Worm (Caenorhabditis elegans) whole organism, L1 larva: ENCODE measurements around the gene col-87.

ENCODE experiments used
- lin-15B ChIP-seq: fragments of 150-350 bp; sonication (generic microtip); optimal IDR thresholded peaks from 3 replicates; lab custom pipeline; 2014; ENCODE audit warnings: missing biosample characterization, missing genetic modification characterization
- lir-3 ChIP-seq: sonication (generic microtip); optimal IDR thresholded peaks from 2 replicates; lab custom pipeline; 2016; ENCODE audit warnings: mild to moderate bottlenecking, missing genetic modification characterization, moderate library complexity, missing compliant biosample characterization; ENCODE audit not compliant: poor library complexity
- mep-1 ChIP-seq: fragments of 150-350 bp; optimal IDR thresholded peaks from 2 replicates; lab custom pipeline; 2014; ENCODE audit warnings: missing biosample characterization, missing genetic modification characterization
- snpc-4 ChIP-seq: fragments of 150-350 bp; optimal IDR thresholded peaks from 2 replicates; lab custom pipeline; 2014; ENCODE audit warnings: missing biosample characterization, missing genetic modification characterization

- no peak for TF ChIP-seq mep-1
- no peak for TF ChIP-seq lir-3 (tag; lab: Kevin White, UChicago)
- TF ChIP-seq lin-15B (tag; lab: Kevin White, UChicago) = no peak
- no peak for TF ChIP-seq snpc-4 (tag; lab: Kevin White, UChicago)
These were observed 4.6 kb downstream of the col-87 start for ce11 chrII:14089796-14090372.
